Worm (Caenorhabditis elegans): ENCODE measurements around the gene kqt-1.

Gene kqt-1

DNA sequence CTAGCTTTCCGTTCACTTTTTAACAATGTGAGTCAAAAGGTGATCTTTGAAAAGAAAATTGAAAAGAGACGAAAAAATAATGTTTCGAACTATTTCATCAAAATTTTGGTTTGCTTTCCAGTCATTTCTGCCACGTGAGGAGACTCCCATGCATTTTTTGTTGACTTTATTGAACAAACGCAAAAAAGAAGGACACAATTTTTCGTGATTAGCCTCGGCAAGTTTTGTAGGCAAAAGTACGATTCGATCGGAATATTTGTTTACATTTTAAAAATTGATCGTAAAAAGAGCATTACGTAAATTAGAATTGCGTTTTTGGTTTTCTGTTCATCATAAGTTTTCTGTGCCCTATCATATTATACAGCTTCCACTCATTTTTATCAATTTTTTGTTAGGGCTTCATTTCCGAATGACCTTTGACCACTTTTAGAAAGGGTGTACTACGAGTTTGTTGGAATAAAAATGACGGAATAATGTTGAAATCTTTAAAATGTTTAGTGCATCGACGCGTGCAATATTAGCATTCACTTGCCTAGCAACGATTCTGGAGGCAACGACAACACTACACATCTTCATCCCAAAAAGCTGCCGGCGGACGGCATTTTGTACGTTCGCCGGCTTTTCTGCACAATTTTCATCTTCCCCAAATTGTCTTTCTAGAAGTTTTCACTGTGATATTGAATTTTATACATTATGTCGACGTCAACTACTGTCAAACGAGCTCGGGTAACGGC lies 26.3 kb downstream of the kqt-1 start, which contains the start of gene C56E10.3:
Gene C56E10.3 (plus strand): TSS at position 684 of the 734 bp plus-strand sequence.
- TF ChIP-seq gmeb-2 (tag; optimal IDR thresholded peaks at IDR 0.05) (no peak), C08G9.2 (tag; optimal IDR thresholded peaks at IDR 0.05) (no peak), ceh-19 (GFP tag; optimal IDR thresholded peaks at IDR 0.05) (no peak), lin-11 (tag; optimal IDR thresholded peaks at IDR 0.05) (no peak), ceh-22 (tag; optimal IDR thresholded peaks at IDR 0.05) (no peak), rnt-1 (tag; optimal IDR thresholded peaks at IDR 0.05) (no peak), elt-2 (tag; optimal IDR thresholded peaks at IDR 0.05) (no peak)

DNA sequence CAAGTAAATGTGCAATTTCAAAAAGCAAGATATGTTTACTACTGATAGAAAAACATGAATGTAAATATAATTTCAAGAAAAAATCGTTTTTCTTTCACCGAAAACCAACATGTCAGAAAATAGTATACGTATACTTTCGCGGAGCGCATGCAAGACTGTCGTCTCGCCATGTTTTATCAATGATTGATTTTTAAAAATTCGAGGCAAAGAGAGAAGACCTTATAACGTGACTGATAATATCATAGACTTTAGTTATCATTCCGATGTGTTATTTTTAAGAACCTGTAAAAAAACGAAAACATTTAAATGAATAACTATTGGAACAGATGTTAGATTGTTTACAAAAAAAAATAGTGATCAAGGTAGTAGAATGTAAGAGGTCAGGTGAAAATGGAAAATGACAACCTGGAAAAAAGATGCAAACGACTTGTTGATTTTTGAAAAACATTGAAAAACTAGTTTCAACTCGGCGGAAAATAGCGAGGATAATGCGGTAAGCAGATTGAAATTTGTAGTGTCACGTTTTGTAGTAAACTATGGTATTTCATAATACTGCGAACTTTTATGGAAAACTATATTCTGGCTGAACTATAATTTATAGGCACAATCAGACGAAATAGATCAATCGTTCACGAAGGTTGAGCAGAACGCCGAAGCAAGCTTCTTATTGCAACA lies 27.7 kb downstream of the kqt-1 start:
- no peak for TF ChIP-seq unc-3 (GFP tag; conservative IDR thresholded peaks at IDR 0.05)
- no peak for TF ChIP-seq unc-3 (tag; optimal IDR thresholded peaks at IDR 0.05)
- TF ChIP-seq ceh-48 (tag; optimal IDR thresholded peaks at IDR 0.05) = no peak
- TF ChIP-seq pat-9 (tag; optimal IDR thresholded peaks at IDR 0.05) = no peak
- no peak for TF ChIP-seq ceh-18 (tag; optimal IDR thresholded peaks at IDR 0.05)
- no peak for TF ChIP-seq unc-42 (tag; optimal IDR thresholded peaks at IDR 0.05)
- no peak for TF ChIP-seq C38D4.7 (GFP tag; optimal IDR thresholded peaks at IDR 0.05)
- no peak for TF ChIP-seq che-1 (tag; optimal IDR thresholded peaks at IDR 0.05)
- TF ChIP-seq ceh-34 (tag; optimal IDR thresholded peaks at IDR 0.05) = no peak
- TF ChIP-seq ceh-45 (GFP tag; IDR thresholded peaks at IDR 0.05) = no peak
- no peak for TF ChIP-seq nfya-1 (tag; optimal IDR thresholded peaks at IDR 0.05)
- no peak for TF ChIP-seq ceh-2 (tag; optimal IDR thresholded peaks at IDR 0.05)
- no peak for TF ChIP-seq unc-55 (GFP tag; optimal IDR thresholded peaks at IDR 0.05)
- no peak for TF ChIP-seq rnt-1 (tag; optimal IDR thresholded peaks at IDR 0.05)
- no peak for TF ChIP-seq fkh-10 (GFP tag; optimal IDR thresholded peaks at IDR 0.05)
- TF ChIP-seq ceh-30 (tag; optimal IDR thresholded peaks at IDR 0.05) = no peak

DNA sequence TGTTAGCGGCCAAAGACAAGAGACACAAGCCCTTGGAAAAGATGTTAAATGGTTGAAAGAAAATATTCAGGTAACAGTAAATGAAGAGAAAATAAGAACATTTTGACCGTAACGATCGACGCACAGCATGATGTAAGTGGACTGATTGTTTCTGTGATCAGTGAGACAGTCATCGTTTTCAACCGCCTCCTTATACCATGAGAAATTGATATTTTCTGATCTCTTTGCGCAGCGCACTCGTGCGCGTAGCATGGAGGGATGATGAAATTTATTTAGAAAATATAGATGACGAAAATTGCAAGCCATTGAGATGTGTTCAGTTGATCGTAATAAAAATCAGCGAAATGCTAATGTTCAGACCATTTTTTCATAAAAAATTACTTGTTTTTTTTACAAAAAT lies 30.8 kb downstream of the kqt-1 start:
- TF ChIP-seq tbx-2 (tag; optimal IDR thresholded peaks at IDR 0.05) (no peak), pros-1 (tag; optimal IDR thresholded peaks at IDR 0.05) (no peak), ceh-31 (tag; optimal IDR thresholded peaks at IDR 0.05) (no peak), ama-1 (optimal IDR thresholded peaks at IDR 0.05) (no peak), ceh-2 (tag; optimal IDR thresholded peaks at IDR 0.05) (no peak), pqm-1 (tag; optimal IDR thresholded peaks at IDR 0.05) (no peak), madf-2 (tag; optimal IDR thresholded peaks at IDR 0.05) (no peak), ttx-3 (tag; optimal IDR thresholded peaks at IDR 0.05) (no peak), pha-4 (tag; optimal IDR thresholded peaks at IDR 0.05) (no peak), tbx-7 (tag; optimal IDR thresholded peaks at IDR 0.05) (no peak), T23F11.4 (GFP tag; optimal IDR thresholded peaks at IDR 0.05) (no peak), nfya-1 (tag; optimal IDR thresholded peaks at IDR 0.05) (no peak), C38D4.7 (GFP tag; optimal IDR thresholded peaks at IDR 0.05) (no peak), zip-5 (tag; optimal IDR thresholded peaks at IDR 0.05) (no peak), ceh-45 (GFP tag; IDR thresholded peaks at IDR 0.05) (no peak)

DNA sequence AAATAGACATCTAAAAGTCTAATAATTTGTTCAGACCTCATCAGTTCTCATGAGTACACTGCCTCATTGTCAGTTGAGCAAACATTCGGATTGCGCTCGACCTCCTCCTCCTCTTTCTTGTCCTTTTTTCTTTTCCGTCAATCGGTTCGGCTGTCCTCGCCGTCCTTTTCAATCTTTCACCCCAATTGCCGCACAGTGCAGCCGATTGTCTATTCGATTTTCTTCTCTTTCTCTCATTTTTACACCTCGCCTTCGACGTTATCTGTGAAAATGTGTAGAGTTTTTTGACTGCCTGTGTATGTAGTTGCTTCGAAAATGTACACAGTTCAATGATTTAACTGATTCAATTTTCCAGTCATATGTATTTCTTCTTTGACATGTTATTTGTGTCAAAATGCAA lies 34.4 kb downstream of the kqt-1 start:
- TF ChIP-seq hlh-30 (tag; optimal IDR thresholded peaks at IDR 0.05; ENCODE audit: insufficient read depth) (no peak), ceh-18 (tag; optimal IDR thresholded peaks at IDR 0.05) (no peak)

DNA sequence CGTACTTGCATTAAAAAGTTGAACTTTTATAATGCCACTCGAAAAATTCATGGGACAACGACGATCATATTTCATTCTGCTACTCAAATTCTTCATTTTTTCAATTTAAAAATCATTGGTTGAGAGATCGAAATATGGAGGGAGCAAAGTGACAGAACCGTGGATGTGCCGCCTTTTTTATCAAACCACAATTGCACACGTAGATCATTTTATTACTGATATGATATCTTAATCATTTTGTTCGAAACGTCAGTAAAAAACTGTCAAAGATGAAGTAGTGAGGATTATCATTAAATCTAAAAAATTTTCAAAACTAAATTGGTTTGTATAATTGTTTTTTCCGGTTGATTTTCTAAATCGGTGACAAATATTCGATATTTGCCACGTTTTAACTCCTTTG lies 35.3 kb downstream of the kqt-1 start:
- TF ChIP-seq lin-11 (tag; optimal IDR thresholded peaks at IDR 0.05) (no peak), zip-5 (tag; optimal IDR thresholded peaks at IDR 0.05) (no peak), C38D4.7 (GFP tag; optimal IDR thresholded peaks at IDR 0.05) (no peak)
